Worm (Caenorhabditis elegans): ENCODE data around the gene rpl-2.

ce11 chrV:20509427-20509826 lies 29.9 kb downstream of the rpl-2 start:
- no peak for TF ChIP-seq C06A6.2 (GFP tag; conservative IDR thresholded peaks at IDR 0.05)
- TF ChIP-seq nfyb-1 (GFP tag; IDR thresholded peaks at IDR 0.05) = no peak
- TF ChIP-seq efl-1 (GFP tag; optimal IDR thresholded peaks at IDR 0.05) = no peak
- TF ChIP-seq B0019.2 (GFP tag; conservative IDR thresholded peaks at IDR 0.05) = no peak
- TF ChIP-seq pha-4 (tag; optimal IDR thresholded peaks at IDR 0.05) = no peak
- TF ChIP-seq egl-44 (GFP tag; IDR thresholded peaks at IDR 0.05) = no peak
- TF ChIP-seq nfya-1 (tag; optimal IDR thresholded peaks at IDR 0.05; ENCODE audit: borderline replicate concordance, insufficient read depth) = no peak
- TF ChIP-seq dpff-1 (tag; optimal IDR thresholded peaks at IDR 0.05) = no peak
- no peak for TF ChIP-seq F23B12.7 (tag; optimal IDR thresholded peaks at IDR 0.05; ENCODE audit: insufficient read depth)
